Worm (Caenorhabditis elegans): Measurements from ENCODE around the gene ZK1236.9.

ZK1236.9 gene

DNA sequence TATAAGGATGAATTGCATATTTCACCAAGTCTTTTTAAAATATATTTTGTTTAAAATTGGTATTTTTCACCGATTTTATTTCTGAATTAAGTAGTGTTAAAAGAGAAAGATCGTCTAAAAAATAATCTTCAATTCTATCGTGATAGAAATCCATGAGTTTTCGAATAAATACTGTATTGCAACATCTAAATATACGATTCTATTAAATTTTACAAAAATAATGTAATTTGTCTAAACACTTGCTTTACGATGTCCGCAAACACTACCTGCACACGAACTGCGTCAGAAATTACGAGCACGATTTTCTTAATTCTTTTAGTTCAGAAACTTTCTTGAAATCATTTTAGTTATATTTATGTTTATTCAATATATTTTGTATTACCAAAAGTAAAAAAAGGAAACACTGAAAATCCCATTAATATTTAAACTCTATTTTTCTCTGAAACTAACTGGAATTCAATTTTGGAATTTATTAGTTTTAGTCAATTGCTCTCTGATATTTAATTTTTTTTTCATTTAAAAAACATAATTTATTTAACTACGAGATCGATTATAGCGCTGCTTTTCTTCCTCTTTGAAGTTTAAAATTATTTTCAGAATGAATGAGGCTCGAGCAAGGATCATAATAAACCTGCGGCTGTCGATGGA, 14.3 kb upstream of the ZK1236.9 start, which contains the start of gene mrpl-32 (continued):
- no peak for TF ChIP-seq zag-1 (tag; optimal IDR thresholded peaks at IDR 0.05)
- no peak for TF ChIP-seq zfp-2 (tag; optimal IDR thresholded peaks at IDR 0.05)
- TF ChIP-seq daf-19 (GFP tag; conservative IDR thresholded peaks at IDR 0.05) = no peak
- TF ChIP-seq lin-39 (tag; optimal IDR thresholded peaks at IDR 0.05) = no peak
- TF ChIP-seq madf-9 (GFP tag; conservative IDR thresholded peaks at IDR 0.05) = no peak
- TF ChIP-seq spr-3 (GFP tag; optimal IDR thresholded peaks at IDR 0.05) = no peak
- TF ChIP-seq Y5F2A.4 (GFP tag; optimal IDR thresholded peaks at IDR 0.05) = peak; percentile 50
- TF ChIP-seq ama-1 (optimal IDR thresholded peaks at IDR 0.05) = peak; percentile 16
- peak in 1 of 2 experiments; percentile 74 for TF ChIP-seq lsy-2 (tag; optimal IDR thresholded peaks at IDR 0.05)
- TF ChIP-seq ctbp-1 (GFP tag; IDR thresholded peaks at IDR 0.05) = no peak
- no peak for TF ChIP-seq dmd-9 (GFP tag; IDR thresholded peaks at IDR 0.05)
- 0 out of 2 replicates have a peak, but pooled peaks have one; percentile 15 for TF ChIP-seq Y75B8A.6 (GFP tag; IDR thresholded peaks at IDR 0.05)
- no peak for TF ChIP-seq nhr-48 (tag; optimal IDR thresholded peaks at IDR 0.05)
- TF ChIP-seq nhr-76 (tag; optimal IDR thresholded peaks at IDR 0.05) = no peak
- peak; percentile 63 for TF ChIP-seq mep-1 (tag; optimal IDR thresholded peaks at IDR 0.05)
- TF ChIP-seq zfp-3 (GFP tag; conservative IDR thresholded peaks at IDR 0.05) = 0 out of 2 replicates have a peak, but pooled peaks have one; percentile 23
- TF ChIP-seq skn-1 (tag; optimal IDR thresholded peaks at IDR 0.05) = no peak
- TF ChIP-seq D1046.2 (GFP tag; IDR thresholded peaks at IDR 0.05) = no peak
- TF ChIP-seq snpc-1.2 (GFP tag; IDR thresholded peaks at IDR 0.05) = peak; percentile 28; the same call in 1 of the 2 replicates
- peak; percentile 30; the same call in 1 of the 2 replicates for TF ChIP-seq pha-4 (GFP tag; IDR thresholded peaks at IDR 0.05)
- TF ChIP-seq pha-4 (tag; optimal IDR thresholded peaks at IDR 0.05) = peak; percentile 26
- TF ChIP-seq zip-11 (GFP tag; IDR thresholded peaks at IDR 0.05) = peak; percentile 32; the same call in 1 of the 2 replicates
- TF ChIP-seq ceh-20 (GFP tag; IDR thresholded peaks at IDR 0.05) = no peak
- no peak for TF ChIP-seq nhr-28 (tag; optimal IDR thresholded peaks at IDR 0.05)
- TF ChIP-seq arid-1 (GFP tag; conservative IDR thresholded peaks at IDR 0.05) = peak; percentile 75
- TF ChIP-seq snpc-4 (tag; optimal IDR thresholded peaks at IDR 0.05) = no peak
- TF ChIP-seq mes-2 (tag; optimal IDR thresholded peaks at IDR 0.05; ENCODE audit: poor library complexity, severe bottlenecking) = peak; percentile 50

DNA sequence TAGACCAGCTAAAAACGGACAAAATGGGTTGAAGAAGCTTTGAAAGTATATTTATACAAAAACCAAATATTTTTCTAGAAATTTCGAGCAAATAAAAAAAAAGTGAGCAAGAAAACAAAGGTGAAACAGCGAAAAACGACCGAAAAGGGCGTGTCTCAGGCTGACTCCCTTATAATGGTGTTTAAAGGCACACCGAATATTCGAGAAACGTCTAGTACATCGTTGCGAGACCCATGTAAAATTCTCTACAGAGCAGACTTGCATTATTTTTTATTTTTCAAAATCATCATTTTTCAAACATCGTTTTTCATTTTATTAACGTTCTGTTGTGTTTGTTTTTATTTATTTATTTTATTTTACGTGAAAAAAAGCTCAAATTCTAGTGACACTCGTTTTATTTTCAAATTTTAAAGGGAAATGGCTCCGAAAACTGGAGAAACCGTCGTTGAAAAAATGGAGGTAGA, 12.0 kb upstream of the ZK1236.9 start, which contains the start of gene rpn-3:
Gene rpn-3 (plus strand): TSS at position 414 of the 464 bp plus-strand sequence.
- TF ChIP-seq pqm-1 (tag; optimal IDR thresholded peaks at IDR 0.05) (peak; percentile 42), nhr-6 (tag; optimal IDR thresholded peaks at IDR 0.05) (peak; percentile 94), duxl-1 (tag; optimal IDR thresholded peaks at IDR 0.05; ENCODE audit: poor library complexity) (peak; percentile 76), aly-2 (tag; optimal IDR thresholded peaks at IDR 0.05) (no peak), daf-19 (GFP tag; conservative IDR thresholded peaks at IDR 0.05) (no peak; the same call in 1 of the 2 replicates), T26A8.4 (GFP tag; IDR thresholded peaks at IDR 0.05) (peak; percentile 96), hlh-11 (tag; optimal IDR thresholded peaks at IDR 0.05) (peak; percentile 95), jun-1 (tag; optimal IDR thresholded peaks at IDR 0.05) (peak; percentile 74), pha-4 (GFP tag; IDR thresholded peaks at IDR 0.05) (peak; percentile 93), pha-4 (tag; optimal IDR thresholded peaks at IDR 0.05) (peak; percentile 98), lin-38 (GFP tag; IDR thresholded peaks at IDR 0.05) (peak; percentile 99), R02D3.7 (tag; optimal IDR thresholded peaks at IDR 0.05) (no peak), zfp-2 (tag; optimal IDR thresholded peaks at IDR 0.05) (peak; percentile 75), hif-1 (tag; optimal IDR thresholded peaks at IDR 0.05) (peak; percentile 74 to 81), spr-1 (tag; optimal IDR thresholded peaks at IDR 0.05) (peak; percentile 87), zag-1 (tag; optimal IDR thresholded peaks at IDR 0.05) (no peak), sdz-12 (GFP tag; optimal IDR thresholded peaks at IDR 0.05) (no peak), T20F7.1 (GFP tag; optimal IDR thresholded peaks at IDR 0.05) (peak; percentile 92), zfp-3 (GFP tag; conservative IDR thresholded peaks at IDR 0.05) (peak; percentile 95), mes-2 (tag; optimal IDR thresholded peaks at IDR 0.05; ENCODE audit: poor library complexity, severe bottlenecking) (peak; percentile 95), ZK546.5 (tag; optimal IDR thresholded peaks at IDR 0.05) (no peak), cey-2 (tag; optimal IDR thresholded peaks at IDR 0.05; ENCODE audit: borderline replicate concordance, insufficient read depth) (no peak), dve-1 (tag; optimal IDR thresholded peaks at IDR 0.05; ENCODE audit: insufficient read depth) (peak; percentile 98), mdt-29 (GFP tag; IDR thresholded peaks at IDR 0.05) (peak; percentile 99), ztf-11 (tag; optimal IDR thresholded peaks at IDR 0.05) (no peak), daf-8 (GFP tag; IDR thresholded peaks at IDR 0.05) (no peak), nhr-77 (tag; optimal IDR thresholded peaks at IDR 0.05) (peak; percentile 98), ztf-7 (tag; optimal IDR thresholded peaks at IDR 0.05) (peak; percentile 91), tra-1 (GFP tag; IDR thresholded peaks at IDR 0.05) (peak; percentile 91)

Data from whole organism, L4 larva.